Worm (Caenorhabditis elegans): ENCODE results near the gene Y105C5A.1272.
"Not testable (repeated sequence)": the region's sequence is repeated elsewhere in the genome, so short reads cannot be mapped to it uniquely, and the experiment has no call there.

- not testable (repeated sequence) for TF ChIP-seq zip-8 (tag; optimal IDR thresholded peaks at IDR 0.05); unc-62 (GFP tag; optimal IDR thresholded peaks at IDR 0.05); elt-3 (tag; optimal IDR thresholded peaks at IDR 0.05); ces-1 (GFP tag; optimal IDR thresholded peaks at IDR 0.05); nhr-237 (tag; optimal IDR thresholded peaks at IDR 0.05); nhr-12 (tag; optimal IDR thresholded peaks at IDR 0.05); lin-32 (GFP tag; optimal IDR thresholded peaks at IDR 0.05); unc-39 (tag; optimal IDR thresholded peaks at IDR 0.05); M03D4.4 (tag; optimal IDR thresholded peaks at IDR 0.05); unc-120 (tag; optimal IDR thresholded peaks at IDR 0.05; ENCODE audit: poor library complexity, severe bottlenecking)
Observed at ce11 chrIV:15635462-15635861, 11.3 kb upstream of the Y105C5A.1272 start, which contains the start of gene Y105C5A.10.

Measured in whole organism, mixed stage, embryonic.